Worm (Caenorhabditis elegans): ENCODE results near the gene W01H2.2.

The W01H2.2 gene

ce11 chrX:4222779-4223387 is 4.6 kb upstream of the W01H2.2 start (continued):
- TF ChIP-seq mes-2 (tag; optimal IDR thresholded peaks at IDR 0.05; ENCODE audit: poor library complexity, severe bottlenecking) (peak; percentile 46), mxl-2 (GFP tag; conservative IDR thresholded peaks at IDR 0.05) (no peak), nhr-77 (tag; optimal IDR thresholded peaks at IDR 0.05) (no peak), fkh-10 (GFP tag; optimal IDR thresholded peaks at IDR 0.05) (no peak), rbr-2 (tag; optimal IDR thresholded peaks at IDR 0.05) (peak; percentile 84), ztf-11 (tag; optimal IDR thresholded peaks at IDR 0.05) (no peak), unc-62 (GFP tag; optimal IDR thresholded peaks at IDR 0.05 in 1 of 2) (peak in 1 of 2 experiments; percentile 100), unc-62 (tag; optimal IDR thresholded peaks at IDR 0.05) (no peak), nhr-102 (tag; optimal IDR thresholded peaks at IDR 0.05) (peak; percentile 88), snpc-1.2 (GFP tag; IDR thresholded peaks at IDR 0.05) (no peak), zag-1 (tag; optimal IDR thresholded peaks at IDR 0.05) (peak; percentile 68), saeg-2 (GFP tag; IDR thresholded peaks at IDR 0.05) (peak; percentile 63), nhr-25 (tag; optimal IDR thresholded peaks at IDR 0.05; ENCODE audit: borderline replicate concordance, insufficient read depth) (peak; percentile 81), zfp-3 (GFP tag; conservative IDR thresholded peaks at IDR 0.05) (no peak), hmg-1.1 (GFP tag; IDR thresholded peaks at IDR 0.05) (peak; percentile 98), cey-2 (tag; optimal IDR thresholded peaks at IDR 0.05; ENCODE audit: borderline replicate concordance, insufficient read depth) (no peak), lin-15B (tag; optimal IDR thresholded peaks at IDR 0.05) (no peak), lin-39 (tag; optimal IDR thresholded peaks at IDR 0.05) (no peak), hlh-11 (tag; optimal IDR thresholded peaks at IDR 0.05) (peak; percentile 95), pha-4 (GFP tag; IDR thresholded peaks at IDR 0.05) (peak; percentile 86), pha-4 (tag; optimal IDR thresholded peaks at IDR 0.05) (no peak), ceh-20 (GFP tag; IDR thresholded peaks at IDR 0.05) (peak; percentile 88), ceh-44 (GFP tag; IDR thresholded peaks at IDR 0.05) (no peak), Y48G9A.11 (GFP tag; IDR thresholded peaks at IDR 0.05) (no peak), duxl-1 (tag; optimal IDR thresholded peaks at IDR 0.05; ENCODE audit: poor library complexity) (peak; percentile 40), F10B5.3 (tag; optimal IDR thresholded peaks at IDR 0.05) (peak; percentile 80), daf-19 (GFP tag; conservative IDR thresholded peaks at IDR 0.05) (0 out of 2 replicates have a peak, but pooled peaks have one; percentile 15), nhr-42 (GFP tag; IDR thresholded peaks at IDR 0.05) (peak; percentile 57), Y105C5A.15 (GFP tag; IDR thresholded peaks at IDR 0.05) (no peak), lin-38 (GFP tag; IDR thresholded peaks at IDR 0.05) (peak; percentile 47), set-16 (GFP tag; IDR thresholded peaks at IDR 0.05) (peak; percentile 75), mep-1 (tag; optimal IDR thresholded peaks at IDR 0.05) (peak; percentile 61), dmd-6 (GFP tag; IDR thresholded peaks at IDR 0.05) (peak; percentile 71), ceh-62 (tag; optimal IDR thresholded peaks at IDR 0.05) (no peak), madf-9 (GFP tag; conservative IDR thresholded peaks at IDR 0.05) (0 out of 2 replicates have a peak, but pooled peaks have one; percentile 15), fos-1 (tag; optimal IDR thresholded peaks at IDR 0.05) (no peak), T20F7.1 (GFP tag; optimal IDR thresholded peaks at IDR 0.05) (peak; percentile 25), tag-97 (GFP tag; IDR thresholded peaks at IDR 0.05) (no peak), ama-1 (optimal IDR thresholded peaks at IDR 0.05) (peak; percentile 96), pqm-1 (tag; optimal IDR thresholded peaks at IDR 0.05) (no peak), hif-1 (tag; optimal IDR thresholded peaks at IDR 0.05) (peak; percentile 11 to 43), mdl-1 (tag; optimal IDR thresholded peaks at IDR 0.05) (peak in 1 of 2 experiments; percentile 53), ZK546.5 (tag; optimal IDR thresholded peaks at IDR 0.05) (no peak), Y75B8A.6 (GFP tag; IDR thresholded peaks at IDR 0.05) (no peak), F37D6.2 (tag; optimal IDR thresholded peaks at IDR 0.05) (peak; percentile 67), spr-1 (tag; optimal IDR thresholded peaks at IDR 0.05) (peak; percentile 85), mdt-29 (GFP tag; IDR thresholded peaks at IDR 0.05) (no peak; the same call in 1 of the 2 replicates), spr-3 (GFP tag; optimal IDR thresholded peaks at IDR 0.05) (peak; percentile 76), attf-4 (tag; optimal IDR thresholded peaks at IDR 0.05) (no peak), Y5F2A.4 (GFP tag; optimal IDR thresholded peaks at IDR 0.05) (no peak)
